Worm (Caenorhabditis elegans) whole organism, mixed stage, embryonic: Measurements from ENCODE around the gene daf-41.

Experiments used
- blmp-1 ChIP-seq: fragments of 150-350 bp; optimal IDR thresholded peaks from 2 replicates; lab custom pipeline; 2014; ENCODE audit warnings: missing biosample characterization, missing genetic modification characterization
- ceh-39 ChIP-seq: fragments of 150-350 bp; optimal IDR thresholded peaks from 2 replicates; lab custom pipeline; 2014; ENCODE audit warnings: missing biosample characterization, missing genetic modification characterization
- ceh-43 ChIP-seq: fragments of 200-800 bp; sonication (Bioruptor generic); optimal IDR thresholded peaks from 2 replicates; lab custom pipeline; 2018; ENCODE audit warnings: mild to moderate bottlenecking, missing genetic modification characterization, moderate library complexity, missing compliant biosample characterization
- elt-3 ChIP-seq: fragments of 150-350 bp; optimal IDR thresholded peaks from 2 replicates; lab custom pipeline; 2014; ENCODE audit warnings: missing biosample characterization, missing genetic modification characterization
- mls-2 ChIP-seq: sonication (generic microtip); optimal IDR thresholded peaks from 2 replicates; lab custom pipeline; 2016; ENCODE audit warnings: mild to moderate bottlenecking, missing genetic modification characterization, moderate library complexity, missing compliant biosample characterization
- nhr-12 ChIP-seq: fragments of 150-350 bp; optimal IDR thresholded peaks from 2 replicates; lab custom pipeline; 2014; ENCODE audit warnings: missing biosample characterization, missing genetic modification characterization
- nhr-76 ChIP-seq: sonication (generic microtip); optimal IDR thresholded peaks from 2 replicates; lab custom pipeline; 2017; ENCODE audit warnings: missing biosample characterization, missing genetic modification characterization
- snpc-4 ChIP-seq: fragments of 150-350 bp; optimal IDR thresholded peaks from 2 replicates; lab custom pipeline; 2014; ENCODE audit warnings: missing biosample characterization, missing genetic modification characterization
- unc-62 ChIP-seq: fragments of 150-350 bp; optimal IDR thresholded peaks from 2 replicates; lab custom pipeline; 2014; ENCODE audit warnings: missing biosample characterization, missing genetic modification reagents, missing genetic modification characterization
- zip-8 ChIP-seq: fragments of 150-350 bp; optimal IDR thresholded peaks from 2 replicates; lab custom pipeline; 2014; ENCODE audit warnings: missing biosample characterization, missing genetic modification characterization
- ztf-11 ChIP-seq: fragments of 150-350 bp; optimal IDR thresholded peaks from 2 replicates; lab custom pipeline; 2014; ENCODE audit warnings: missing biosample characterization, missing genetic modification characterization

DNA sequence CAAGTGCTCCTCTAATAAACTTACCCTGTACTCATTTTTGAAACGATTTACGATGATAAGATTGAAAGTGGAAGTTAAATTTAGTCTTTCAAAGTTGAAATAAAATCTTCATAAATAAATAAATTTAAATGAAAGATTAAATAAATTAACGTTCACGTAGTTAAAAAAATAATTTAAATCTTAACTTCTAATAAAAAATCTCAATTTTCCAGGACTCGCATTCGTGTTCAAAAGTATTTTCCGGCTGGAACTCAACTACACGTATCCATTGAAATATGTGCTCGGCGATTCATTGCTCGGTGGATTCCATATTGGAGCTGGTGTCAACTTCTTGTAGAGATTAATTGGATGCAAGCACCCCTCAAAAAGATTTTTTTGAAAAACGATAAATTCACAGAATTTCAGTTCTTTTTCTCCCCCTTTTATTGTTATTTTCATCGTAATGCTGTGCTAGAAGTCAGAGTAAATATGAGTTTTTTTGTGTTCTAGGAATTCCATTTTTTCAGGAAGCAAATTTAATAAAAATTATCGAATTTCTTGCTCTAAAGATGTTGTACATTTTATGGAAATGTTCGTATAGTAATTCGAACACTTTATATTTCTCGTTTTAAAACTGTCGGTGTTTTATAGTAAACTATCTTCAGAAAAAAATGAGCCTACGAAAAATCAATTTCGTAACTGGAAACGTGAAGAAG, 11.1 kb downstream of the daf-41 start, which contains the start of the genes C34E10.9 and hap-1:
- TF ChIP-seq nhr-12 (tag; lab: Kevin White, UChicago) (no peak), nhr-76 (tag; lab: Kevin White, UChicago) (no peak), mls-2 (tag; lab: Kevin White, UChicago) (no peak), snpc-4 (tag; lab: Kevin White, UChicago) (no peak), ceh-43 (GFP tag; lab: Kevin White, UChicago) (no peak), elt-3 (tag; lab: Kevin White, UChicago) (no peak), zip-8 (tag; lab: Kevin White, UChicago) (no peak), blmp-1 (tag; lab: Kevin White, UChicago) (no peak), ztf-11 (tag; lab: Kevin White, UChicago) (no peak), ceh-39 (no peak), unc-62 (no peak)
